Worm (Caenorhabditis elegans): Measurements from ENCODE around the gene F59B10.4.

Gene F59B10.4

ce11 chrII:10558962-10559415 lies 40.1 kb upstream of the F59B10.4 start:
- TF ChIP-seq egl-5 (tag; optimal IDR thresholded peaks at IDR 0.05), result peak; percentile 68
- TF ChIP-seq nhr-25 (tag; optimal IDR thresholded peaks at IDR 0.05), result peak; percentile 82
- no peak for TF ChIP-seq nhr-12 (tag; optimal IDR thresholded peaks at IDR 0.05)
- peak; percentile 66 for TF ChIP-seq lin-39 (tag; optimal IDR thresholded peaks at IDR 0.05)
- TF ChIP-seq jun-1 (tag; optimal IDR thresholded peaks at IDR 0.05), result peak; percentile 24
- no peak for TF ChIP-seq ceh-16 (tag; optimal IDR thresholded peaks at IDR 0.05)
- peak; percentile 57 for TF ChIP-seq lsy-12 (tag; optimal IDR thresholded peaks at IDR 0.05)
- TF ChIP-seq ama-1 (optimal IDR thresholded peaks at IDR 0.05), result peak; percentile 55
- TF ChIP-seq nhr-28 (tag; optimal IDR thresholded peaks at IDR 0.05), result no peak
- TF ChIP-seq nfya-1 (tag; optimal IDR thresholded peaks at IDR 0.05; ENCODE audit: insufficient read depth), result peak; percentile 69
- no peak for TF ChIP-seq fos-1 (tag; optimal IDR thresholded peaks at IDR 0.05)
- TF ChIP-seq hmg-11 (tag; optimal IDR thresholded peaks at IDR 0.05), result no peak
- no peak for TF ChIP-seq nhr-67 (tag; optimal IDR thresholded peaks at IDR 0.05)
- TF ChIP-seq nhr-43 (tag; optimal IDR thresholded peaks at IDR 0.05; ENCODE audit: poor library complexity, severe bottlenecking), result peak; percentile 70
- TF ChIP-seq mdl-1 (tag; optimal IDR thresholded peaks at IDR 0.05), result peak; percentile 39
- peak; percentile 70 for TF ChIP-seq elt-1 (tag; optimal IDR thresholded peaks at IDR 0.05)
- TF ChIP-seq lin-15B (tag; optimal IDR thresholded peaks at IDR 0.05), result peak; percentile 67

- TF ChIP-seq nhr-11 (tag; optimal IDR thresholded peaks at IDR 0.05) (peak; percentile 21), nhr-76 (tag; optimal IDR thresholded peaks at IDR 0.05) (no peak), skn-1 (tag; optimal IDR thresholded peaks at IDR 0.05) (no peak), elt-2 (tag; optimal IDR thresholded peaks at IDR 0.05) (no peak), lin-39 (tag; optimal IDR thresholded peaks at IDR 0.05) (peak; percentile 18), fkh-10 (GFP tag; optimal IDR thresholded peaks at IDR 0.05) (no peak), jun-1 (tag; optimal IDR thresholded peaks at IDR 0.05) (no peak), sea-2 (GFP tag; optimal IDR thresholded peaks at IDR 0.05) (no peak), tbx-2 (tag; optimal IDR thresholded peaks at IDR 0.05) (no peak), snpc-4 (tag; optimal IDR thresholded peaks at IDR 0.05) (no peak), nhr-237 (tag; optimal IDR thresholded peaks at IDR 0.05) (no peak), ceh-9 (tag; optimal IDR thresholded peaks at IDR 0.05) (no peak), nhr-12 (tag; optimal IDR thresholded peaks at IDR 0.05) (no peak), unc-39 (tag; optimal IDR thresholded peaks at IDR 0.05) (no peak), hmg-11 (tag; optimal IDR thresholded peaks at IDR 0.05) (no peak), egl-27 (tag; optimal IDR thresholded peaks at IDR 0.05) (no peak), ztf-4 (tag; optimal IDR thresholded peaks at IDR 0.05) (no peak), daf-12 (tag; optimal IDR thresholded peaks at IDR 0.05) (no peak), nhr-28 (tag; optimal IDR thresholded peaks at IDR 0.05) (no peak), ama-1 (optimal IDR thresholded peaks at IDR 0.05) (peak; percentile 39), unc-62 (GFP tag; optimal IDR thresholded peaks at IDR 0.05) (no peak), nhr-43 (tag; optimal IDR thresholded peaks at IDR 0.05; ENCODE audit: poor library complexity, severe bottlenecking) (no peak)
Measured at ce11 chrII:10558345-10558744, 39.4 kb upstream of the F59B10.4 start.

- TF ChIP-seq elt-1 (tag; optimal IDR thresholded peaks at IDR 0.05), result peak; percentile 17
- TF ChIP-seq fos-1 (tag; optimal IDR thresholded peaks at IDR 0.05), result no peak
- TF ChIP-seq ceh-82 (tag; optimal IDR thresholded peaks at IDR 0.05), result no peak
- no peak for TF ChIP-seq skn-1 (tag; optimal IDR thresholded peaks at IDR 0.05)
- peak; percentile 54 for TF ChIP-seq nhr-23 (tag; optimal IDR thresholded peaks at IDR 0.05)
- no peak for TF ChIP-seq egl-5 (tag; optimal IDR thresholded peaks at IDR 0.05)
- peak; percentile 30 for TF ChIP-seq lsy-12 (tag; optimal IDR thresholded peaks at IDR 0.05)
- peak in 1 of 3 experiments; percentile 49 for TF ChIP-seq elt-3 (tag; optimal IDR thresholded peaks at IDR 0.05)
- no peak for TF ChIP-seq nhr-11 (tag; optimal IDR thresholded peaks at IDR 0.05)
- TF ChIP-seq pqm-1 (tag; optimal IDR thresholded peaks at IDR 0.05), result peak; percentile 51
- peak; percentile 85 for TF ChIP-seq elt-2 (tag; optimal IDR thresholded peaks at IDR 0.05)
- TF ChIP-seq ZK546.5 (tag; optimal IDR thresholded peaks at IDR 0.05), result no peak
- TF ChIP-seq pha-4 (tag; optimal IDR thresholded peaks at IDR 0.05), result peak; percentile 61
- peak; percentile 89 for TF ChIP-seq nhr-43 (tag; optimal IDR thresholded peaks at IDR 0.05; ENCODE audit: poor library complexity, severe bottlenecking)
- peak; percentile 54 for TF ChIP-seq ztf-4 (tag; optimal IDR thresholded peaks at IDR 0.05)
- TF ChIP-seq nfya-1 (tag; optimal IDR thresholded peaks at IDR 0.05; ENCODE audit: insufficient read depth), result no peak
- no peak for TF ChIP-seq nhr-28 (tag; optimal IDR thresholded peaks at IDR 0.05)
- no peak for TF ChIP-seq ztf-11 (tag; optimal IDR thresholded peaks at IDR 0.05)
- no peak for TF ChIP-seq egl-27 (tag; optimal IDR thresholded peaks at IDR 0.05)
- TF ChIP-seq lin-39 (tag; optimal IDR thresholded peaks at IDR 0.05), result no peak
- peak; percentile 43 for TF ChIP-seq jun-1 (tag; optimal IDR thresholded peaks at IDR 0.05)
- TF ChIP-seq nhr-25 (tag; optimal IDR thresholded peaks at IDR 0.05), result peak; percentile 93
- no peak for TF ChIP-seq tbx-2 (tag; optimal IDR thresholded peaks at IDR 0.05)
Measured at ce11 chrII:10557206-10557574, 38.3 kb upstream of the F59B10.4 start.
